Fruit fly (Drosophila melanogaster): Measurements from ENCODE around the gene CG5087.

DNA sequence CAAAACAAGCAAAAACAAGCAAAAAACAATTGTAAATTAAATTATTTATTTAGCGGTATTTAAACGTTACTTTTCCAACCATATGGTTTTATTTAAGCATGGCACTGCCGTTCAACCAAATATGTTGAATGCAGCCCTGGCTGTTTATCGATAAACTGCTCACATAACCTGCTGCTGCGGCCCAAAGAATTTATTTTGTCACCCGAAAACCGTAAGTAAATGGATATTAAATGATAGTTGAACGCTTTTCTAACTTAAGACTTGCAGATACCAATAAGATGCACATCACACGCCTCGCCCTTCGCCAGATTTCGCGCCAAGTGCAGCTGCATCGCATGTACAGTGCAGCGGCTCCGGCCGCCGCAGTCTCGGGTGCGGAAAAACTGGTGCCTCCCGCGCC is 41.3 kb upstream of the CG5087 start, which contains the start of gene mRpL12:
- TF ChIP-seq Pif1A (GFP tag; optimal IDR thresholded peaks at IDR 0.05), result no peak
- TF ChIP-seq CG32121 (GFP tag; IDR thresholded peaks at IDR 0.05), result no peak
- no peak for TF ChIP-seq EcR (GFP tag; optimal IDR thresholded peaks at IDR 0.05)
- TF ChIP-seq CG15710 (tag; optimal IDR thresholded peaks at IDR 0.05), result no peak
- TF ChIP-seq CG17806 (tag; optimal IDR thresholded peaks at IDR 0.05), result no peak
- TF ChIP-seq CG34367 (tag; optimal IDR thresholded peaks at IDR 0.05), result no peak
- TF ChIP-seq CG13204 (GFP tag; optimal IDR thresholded peaks at IDR 0.05), result no peak
- no peak for TF ChIP-seq CG4496 (GFP tag; IDR thresholded peaks at IDR 0.05)
- no peak for TF ChIP-seq Ets98B (GFP tag; IDR thresholded peaks at IDR 0.05)
- TF ChIP-seq fd96Ca (GFP tag; IDR thresholded peaks at IDR 0.05), result no peak
- TF ChIP-seq CG14655 (GFP tag; optimal IDR thresholded peaks at IDR 0.05), result no peak
- TF ChIP-seq Snoo (tag; optimal IDR thresholded peaks at IDR 0.05), result no peak

Data from whole organism, pupa.